Worm (Caenorhabditis elegans) whole organism, young adult: ENCODE measurements around the gene T22C8.4.

Experiments used
- B0035.1 ChIP-seq: sonication (generic microtip); optimal IDR thresholded peaks from 2 replicates; lab custom pipeline; 2016; ENCODE audit warnings: missing genetic modification characterization, mild to moderate bottlenecking, missing compliant biosample characterization, missing genotype, missing genetic modification reagents
- C06A6.2 ChIP-seq: fragments of 200-800 bp; sonication (Bioruptor generic); conservative IDR thresholded peaks from 2 replicates; pipeline ENCODE4 v1.3.6; 2022; ENCODE audit warnings: missing genetic modification characterization, missing compliant biosample characterization
- C17E4.6 ChIP-seq: fragments of 200-800 bp; sonication (Bioruptor generic); IDR thresholded peaks from 2 replicates; pipeline ENCODE4 v1.3.6; 2022; ENCODE audit warnings: missing genetic modification reagents, missing genetic modification characterization, missing compliant biosample characterization
- F57A8.1 ChIP-seq: fragments of 200-800 bp; sonication (Bioruptor generic); optimal IDR thresholded peaks from 2 replicates; lab custom pipeline; 2018; ENCODE audit warnings: mild to moderate bottlenecking, missing genetic modification characterization, moderate library complexity, missing compliant biosample characterization
- bed-2 ChIP-seq: fragments of 200-800 bp; sonication (Bioruptor generic); IDR thresholded peaks from 2 replicates; pipeline ENCODE4 v1.3.6; 2022; ENCODE audit warnings: missing genetic modification reagents, missing genetic modification characterization, missing compliant biosample characterization
- hlh-12 ChIP-seq: sonication (generic microtip); optimal IDR thresholded peaks from 2 replicates; lab custom pipeline; 2016; ENCODE audit warnings: missing genetic modification characterization, missing compliant biosample characterization
- hmg-1.2 ChIP-seq: fragments of 200-800 bp; sonication (Bioruptor generic); IDR thresholded peaks from 2 replicates; pipeline ENCODE4 v1.3.6; 2022; ENCODE audit warnings: missing genetic modification reagents, missing genetic modification characterization, missing compliant biosample characterization
- nhr-27 ChIP-seq: fragments of 200-800 bp; sonication (Bioruptor generic); optimal IDR thresholded peaks from 2 replicates; lab custom pipeline; 2018; ENCODE audit warnings: mild to moderate bottlenecking, missing genetic modification characterization, moderate library complexity, missing compliant biosample characterization
- nhr-90 ChIP-seq: sonication (generic microtip); optimal IDR thresholded peaks from 2 replicates; lab custom pipeline; 2016; ENCODE audit warnings: missing genotype, mild to moderate bottlenecking, missing genetic modification characterization, missing compliant biosample characterization
- ztf-26 ChIP-seq: sonication (generic microtip); optimal IDR thresholded peaks from 2 replicates; lab custom pipeline; 2017; ENCODE audit warnings: missing genetic modification characterization, missing compliant biosample characterization
- ztf-28 ChIP-seq: fragments of 200-800 bp; sonication (Bioruptor generic); IDR thresholded peaks from 2 replicates; pipeline ENCODE4 v1.3.6; 2022; ENCODE audit warnings: missing genetic modification reagents, missing genetic modification characterization, missing compliant biosample characterization

- TF ChIP-seq bed-2, result no peak
- TF ChIP-seq hmg-1.2 (GFP tag; lab: Robert Waterston, UW), result no peak
- TF ChIP-seq F57A8.1 (GFP tag; lab: Kevin White, UChicago), result no peak
- TF ChIP-seq hlh-12, result no peak
- no peak for TF ChIP-seq nhr-27 (tag; lab: Kevin White, UChicago)
- no peak for TF ChIP-seq B0035.1
- no peak for TF ChIP-seq C17E4.6 (GFP tag; lab: Robert Waterston, UW)
- no peak for TF ChIP-seq nhr-90 (tag; lab: Kevin White, UChicago)
- TF ChIP-seq ztf-28 (GFP tag; lab: Robert Waterston, UW), result no peak
- TF ChIP-seq ztf-26 (tag; lab: Kevin White, UChicago), result no peak
- no peak for TF ChIP-seq C06A6.2
Observed at ce11 chrII:8637615-8638014, 14.3 kb upstream of the T22C8.4 start, which contains the start of gene vab-9.
